Fruit fly (Drosophila melanogaster) whole organism, embryonic: ENCODE data around the gene CG4267.
A peak's percentile ranks its signal among the peaks of the same experiment; 100 is the strongest.

Experiments used
- ATbp ChIP-seq: fragments of 200-800 bp; sonication (Bioruptor generic); optimal IDR thresholded peaks from 2 replicates; lab custom pipeline; 2017; ENCODE audit warnings: missing biosample characterization, mild to moderate bottlenecking, missing genetic modification characterization, missing genetic modification reagents
- Aef1 ChIP-seq: fragments of 200-800 bp; sonication (Bioruptor generic); IDR thresholded peaks from 3 replicates; pipeline ENCODE4 v1.3.6; 2022; ENCODE audit warnings: missing biosample characterization, missing genetic modification characterization
- Atf3 ChIP-seq: fragments of 200-800 bp; sonication (Bioruptor generic); optimal IDR thresholded peaks from 3 replicates; lab custom pipeline; 2016; ENCODE audit warnings: missing biosample characterization, missing genetic modification characterization
- B-H1 ChIP-seq: fragments of 200-800 bp; sonication (Bioruptor generic); IDR thresholded peaks from 3 replicates; pipeline ENCODE4 v1.3.6; 2022; ENCODE audit warnings: missing biosample characterization, missing genetic modification characterization
- Bdp1 ChIP-seq: fragments of 200-800 bp; sonication (Bioruptor generic); optimal IDR thresholded peaks from 3 replicates; lab custom pipeline; 2016; ENCODE audit warnings: missing biosample characterization, missing genetic modification characterization
- Bgb ChIP-seq: fragments of 200-800 bp; sonication (Bioruptor generic); IDR thresholded peaks from 2 replicates; pipeline ENCODE4 v1.3.6; 2022; ENCODE audit warnings: missing biosample characterization, missing genetic modification characterization; ENCODE audit not compliant: partially characterized antibody
- CG13424 ChIP-seq: fragments of 200-800 bp; sonication (Bioruptor generic); optimal IDR thresholded peaks from 2 replicates; lab custom pipeline; 2019; ENCODE audit warnings: missing biosample characterization, mild to moderate bottlenecking, missing genetic modification characterization, moderate library complexity
- CG15011 ChIP-seq: fragments of 200-800 bp; sonication (Bioruptor generic); optimal IDR thresholded peaks from 3 replicates; lab custom pipeline; 2018; ENCODE audit warnings: missing biosample characterization, mild to moderate bottlenecking, missing genetic modification characterization
- CG1602 ChIP-seq: fragments of 200-800 bp; sonication (Bioruptor generic); optimal IDR thresholded peaks from 3 replicates; lab custom pipeline; 2016; ENCODE audit warnings: missing biosample characterization, missing genetic modification characterization
- CG17359 ChIP-seq: fragments of 200-800 bp; sonication (Bioruptor generic); optimal IDR thresholded peaks from 3 replicates; lab custom pipeline; 2018; ENCODE audit warnings: missing biosample characterization, mild to moderate bottlenecking, missing genetic modification characterization, moderate library complexity
- CG18619 ChIP-seq: fragments of 200-800 bp; sonication (Bioruptor generic); optimal IDR thresholded peaks from 3 replicates; lab custom pipeline; 2017; ENCODE audit warnings: missing biosample characterization, mild to moderate bottlenecking, missing genetic modification characterization
- CG18764 ChIP-seq: fragments of 200-800 bp; sonication (Bioruptor generic); optimal IDR thresholded peaks from 3 replicates; lab custom pipeline; 2016; ENCODE audit warnings: missing biosample characterization, missing genetic modification characterization
- CG30431 ChIP-seq: fragments of 200-800 bp; sonication (Bioruptor generic); optimal IDR thresholded peaks from 2 replicates; lab custom pipeline; 2017; ENCODE audit warnings: missing biosample characterization, missing genetic modification characterization
- CG33557 ChIP-seq: fragments of 200-800 bp; sonication (Bioruptor generic); optimal IDR thresholded peaks from 2 replicates; lab custom pipeline; 2019; ENCODE audit warnings: missing biosample characterization, mild to moderate bottlenecking, missing genetic modification characterization, moderate library complexity
- CG42726 ChIP-seq: fragments of 200-800 bp; sonication (Bioruptor generic); IDR thresholded peaks from 2 replicates; pipeline ENCODE4 v1.3.6; 2022; ENCODE audit warnings: missing biosample characterization, missing genetic modification characterization; ENCODE audit not compliant: partially characterized antibody
- CG43689 ChIP-seq: fragments of 200-800 bp; sonication (Bioruptor generic); IDR thresholded peaks from 2 replicates; pipeline ENCODE4 v1.3.6; 2022; ENCODE audit warnings: missing biosample characterization, missing genetic modification characterization
- CG5953 ChIP-seq: fragments of 200-800 bp; sonication (Bioruptor generic); IDR thresholded peaks from 2 replicates; pipeline ENCODE4 v1.3.6; 2022; ENCODE audit warnings: missing biosample characterization, missing genetic modification characterization
- CG6272 ChIP-seq: fragments of 200-800 bp; sonication (Bioruptor generic); IDR thresholded peaks from 2 replicates; pipeline ENCODE4 v1.3.6; 2022; ENCODE audit warnings: missing biosample characterization, missing genetic modification characterization
- CG7556 ChIP-seq: fragments of 200-800 bp; sonication (Bioruptor generic); optimal IDR thresholded peaks from 2 replicates; lab custom pipeline; 2017; ENCODE audit warnings: missing biosample characterization, mild to moderate bottlenecking, missing genetic modification characterization
- Camta ChIP-seq: fragments of 200-800 bp; sonication (Bioruptor generic); optimal IDR thresholded peaks from 2 replicates; lab custom pipeline; 2016; ENCODE audit warnings: missing biosample characterization, missing genetic modification characterization
- D ChIP-seq, 2 experiments: fragments of 200-800 bp in 1 of 2; fragments of >200 bp in 1 of 2; sonication (Bioruptor generic) in 1 of 2; optimal IDR thresholded peaks; 2 replicates in 1 of 2; 3 replicates in 1 of 2; lab custom pipeline; 2017; ENCODE audit warnings: mild to moderate bottlenecking in 1 of 2, missing biosample characterization in 1 of 2, missing genetic modification characterization in 1 of 2, missing genetic modification reagents in 1 of 2
- Dad ChIP-seq: fragments of 200-800 bp; sonication (Bioruptor generic); optimal IDR thresholded peaks from 3 replicates; lab custom pipeline; 2016; ENCODE audit warnings: missing biosample characterization, missing genetic modification characterization
- Dll ChIP-seq: fragments of 200-800 bp; sonication (Bioruptor generic); IDR thresholded peaks from 4 replicates; pipeline ENCODE4 v1.3.6; 2022; ENCODE audit warnings: missing biosample characterization, missing genetic modification characterization; ENCODE audit not compliant: partially characterized antibody
- GATAe ChIP-seq: fragments of 200-800 bp; sonication (Bioruptor generic); conservative IDR thresholded peaks from 2 replicates; pipeline ENCODE4 v1.3.6; 2022; ENCODE audit warnings: missing biosample characterization, missing genetic modification characterization
- Hmx ChIP-seq: fragments of 200-800 bp; sonication (Bioruptor generic); optimal IDR thresholded peaks from 2 replicates; lab custom pipeline; 2016; ENCODE audit warnings: missing biosample characterization, missing genetic modification characterization
- MBD-R2 ChIP-seq: fragments of 200-800 bp; sonication (Bioruptor generic); IDR thresholded peaks from 2 replicates; pipeline ENCODE4 v1.3.6; 2022; ENCODE audit warnings: missing biosample characterization, missing genetic modification characterization
- Nf-YB ChIP-seq: fragments of 200-800 bp; sonication (Bioruptor generic); optimal IDR thresholded peaks from 3 replicates; lab custom pipeline; 2019; ENCODE audit warnings: missing biosample characterization, mild to moderate bottlenecking, missing genetic modification characterization, moderate library complexity
- Opbp ChIP-seq: fragments of 200-800 bp; sonication (Bioruptor generic); IDR thresholded peaks from 3 replicates; pipeline ENCODE4 v1.3.6; 2022; ENCODE audit warnings: missing biosample characterization, missing genetic modification characterization; ENCODE audit not compliant: partially characterized antibody
- Ravus ChIP-seq: fragments of 200-800 bp; sonication (Bioruptor generic); IDR thresholded peaks from 2 replicates; pipeline ENCODE4 v1.3.6; 2022; ENCODE audit warnings: missing biosample characterization, missing genetic modification characterization
- Vsx1 ChIP-seq: fragments of 200-800 bp; sonication (Bioruptor generic); optimal IDR thresholded peaks from 2 replicates; lab custom pipeline; 2017; ENCODE audit warnings: missing biosample characterization, mild to moderate bottlenecking, missing genetic modification characterization, missing genetic modification reagents
- Xrp1 ChIP-seq: fragments of 200-800 bp; sonication (Bioruptor generic); IDR thresholded peaks from 2 replicates; pipeline ENCODE4 v1.3.6; 2022; ENCODE audit warnings: missing biosample characterization, missing genetic modification characterization
- YL-1 ChIP-seq: fragments of 200-800 bp; sonication (Bioruptor generic); optimal IDR thresholded peaks from 3 replicates; lab custom pipeline; 2017; ENCODE audit warnings: missing biosample characterization, mild to moderate bottlenecking, missing genetic modification characterization
- ac ChIP-seq: fragments of 200-800 bp; sonication (Bioruptor generic); optimal IDR thresholded peaks from 3 replicates; lab custom pipeline; 2017; ENCODE audit warnings: missing biosample characterization, mild to moderate bottlenecking, missing genetic modification characterization
- ase ChIP-seq: fragments of 200-800 bp; sonication (Bioruptor generic); IDR thresholded peaks from 3 replicates; pipeline ENCODE4 v1.3.6; 2022; ENCODE audit warnings: missing biosample characterization, missing genetic modification characterization
- az2 ChIP-seq: fragments of 200-800 bp; sonication (Bioruptor generic); optimal IDR thresholded peaks from 3 replicates; lab custom pipeline; 2016; ENCODE audit warnings: missing biosample characterization, missing genetic modification characterization
- bab2 ChIP-seq: fragments of 200-800 bp; sonication (Bioruptor generic); optimal IDR thresholded peaks from 2 replicates; lab custom pipeline; 2016; ENCODE audit warnings: missing biosample characterization, missing genetic modification characterization
- br ChIP-seq: fragments of >200 bp; optimal IDR thresholded peaks from 2 replicates; lab custom pipeline; 2017
- chn ChIP-seq: fragments of 200-800 bp; sonication (Bioruptor generic); optimal IDR thresholded peaks from 2 replicates; lab custom pipeline; 2016; ENCODE audit warnings: missing biosample characterization, missing genetic modification characterization
- eve ChIP-seq, 2 experiments: fragments of >200 bp; optimal IDR thresholded peaks; 2 replicates each; lab custom pipeline; 2017; ENCODE audit warnings: missing biosample characterization in 2 of 2, missing genetic modification characterization in 2 of 2
- gsb ChIP-seq: fragments of 200-800 bp; sonication (Bioruptor generic); IDR thresholded peaks from 2 replicates; pipeline ENCODE4 v1.3.6; 2022; ENCODE audit warnings: missing biosample characterization, missing genetic modification characterization
- her ChIP-seq: fragments of 200-800 bp; sonication (Bioruptor generic); optimal IDR thresholded peaks from 2 replicates; lab custom pipeline; 2016; ENCODE audit warnings: missing biosample characterization, missing genetic modification characterization
- jumu ChIP-seq: fragments of 200-800 bp; sonication (Bioruptor generic); optimal IDR thresholded peaks from 3 replicates; lab custom pipeline; 2016; ENCODE audit warnings: missing biosample characterization, missing genetic modification characterization
- lmd ChIP-seq: fragments of 200-800 bp; sonication (Bioruptor generic); IDR thresholded peaks from 2 replicates; pipeline ENCODE4 v1.3.6; 2022; ENCODE audit warnings: missing biosample characterization, missing genetic modification characterization
- luna ChIP-seq: fragments of 200-800 bp; sonication (Bioruptor generic); optimal IDR thresholded peaks from 2 replicates; lab custom pipeline; 2016; ENCODE audit warnings: missing biosample characterization, missing genetic modification characterization
- mam ChIP-seq: fragments of 200-800 bp; sonication (Bioruptor generic); optimal IDR thresholded peaks from 3 replicates; lab custom pipeline; 2016; ENCODE audit warnings: missing biosample characterization, missing genetic modification characterization
- peb ChIP-seq: fragments of 200-800 bp; sonication (Bioruptor generic); IDR thresholded peaks from 2 replicates; pipeline ENCODE4 v1.3.6; 2022; ENCODE audit warnings: missing biosample characterization, missing genetic modification characterization
- row ChIP-seq: fragments of 200-800 bp; sonication (Bioruptor generic); IDR thresholded peaks from 3 replicates; pipeline ENCODE4 v1.3.6; 2022; ENCODE audit warnings: missing biosample characterization, missing genetic modification characterization
- sd ChIP-seq: fragments of 200-800 bp; sonication (Bioruptor generic); optimal IDR thresholded peaks from 3 replicates; lab custom pipeline; 2018; ENCODE audit warnings: missing biosample characterization, mild to moderate bottlenecking, missing genetic modification characterization, moderate library complexity
- shn ChIP-seq: fragments of 200-800 bp; sonication (Bioruptor generic); optimal IDR thresholded peaks from 3 replicates; lab custom pipeline; 2016; ENCODE audit warnings: missing biosample characterization, missing genetic modification characterization
- sim ChIP-seq: fragments of 200-800 bp; sonication (Bioruptor generic); IDR thresholded peaks from 2 replicates; pipeline ENCODE4 v1.3.6; 2022; ENCODE audit warnings: missing biosample characterization, missing genetic modification characterization
- sna ChIP-seq: fragments of 200-800 bp; sonication (Bioruptor generic); IDR thresholded peaks from 2 replicates; pipeline ENCODE4 v1.3.6; 2022; ENCODE audit warnings: missing biosample characterization, missing genetic modification characterization; ENCODE audit not compliant: partially characterized antibody
- wek ChIP-seq: fragments of 200-800 bp; sonication (Bioruptor generic); optimal IDR thresholded peaks from 3 replicates; lab custom pipeline; 2018; ENCODE audit warnings: missing biosample characterization, mild to moderate bottlenecking, missing genetic modification characterization, moderate library complexity
- yki ChIP-seq: fragments of >200 bp; optimal IDR thresholded peaks from 3 replicates; lab custom pipeline; 2018

Gene CG4267

DNA sequence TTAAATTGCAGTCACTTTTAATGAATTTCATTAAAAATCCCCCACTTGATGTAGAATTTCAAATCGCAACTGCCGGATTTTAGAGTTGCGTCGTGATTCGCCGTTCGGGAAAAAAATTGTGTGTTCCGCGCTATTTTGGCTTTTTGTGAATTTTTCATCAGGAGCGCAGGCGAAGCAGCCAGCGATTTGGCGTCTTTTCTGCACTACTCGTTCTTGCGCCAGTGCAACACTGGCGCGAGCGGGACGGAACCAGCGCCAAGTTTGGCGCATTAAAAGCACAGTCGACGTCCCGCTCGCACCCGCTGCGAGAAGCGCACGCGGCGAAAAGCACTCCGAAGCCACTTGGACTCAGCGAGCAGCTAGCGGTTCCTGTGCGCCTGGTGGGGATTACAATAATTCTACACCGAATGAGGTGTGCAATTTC is 48.8 kb upstream of the CG4267 start (continued):
- no peak for TF ChIP-seq az2
- TF ChIP-seq YL-1 (GFP tag; lab: Kevin White, UChicago) = peak; percentile 63
- TF ChIP-seq CG42726 = no peak
- no peak for TF ChIP-seq luna (GFP tag; lab: Kevin White, UChicago)
- no peak for TF ChIP-seq Opbp (GFP tag; lab: Robert Waterston, UW)
- TF ChIP-seq Nf-YB (GFP tag; lab: Kevin White, UChicago) = peak; percentile 73
- peak; percentile 14 for TF ChIP-seq CG17359 (tag; lab: Kevin White, UChicago)
- TF ChIP-seq GATAe (GFP tag; lab: Robert Waterston, UW) = no peak
- no peak for TF ChIP-seq gsb (GFP tag; lab: Robert Waterston, UW)
- no peak for TF ChIP-seq br (lab: Kevin White, UChicago)
- no peak for TF ChIP-seq row
- TF ChIP-seq CG30431 (GFP tag; lab: Kevin White, UChicago) = no peak
- no peak for TF ChIP-seq ase (GFP tag; lab: Robert Waterston, UW)
- peak; percentile 9 for TF ChIP-seq CG18619 (GFP tag; lab: Kevin White, UChicago)
- TF ChIP-seq ac (GFP tag; lab: Kevin White, UChicago) = no peak
- peak; percentile 24 for TF ChIP-seq shn
- TF ChIP-seq peb = no peak
- no peak for TF ChIP-seq CG18764
- peak; percentile 99 for TF ChIP-seq her (GFP tag; lab: Kevin White, UChicago)
- TF ChIP-seq Dad (GFP tag; lab: Kevin White, UChicago) = peak; percentile 47
- TF ChIP-seq lmd (GFP tag; lab: Robert Waterston, UW) = no peak
- TF ChIP-seq bab2 (GFP tag; lab: Kevin White, UChicago) = no peak
- no peak for TF ChIP-seq Atf3 (GFP tag; lab: Kevin White, UChicago)
- TF ChIP-seq MBD-R2 (GFP tag; lab: Robert Waterston, UW) = no peak
- TF ChIP-seq Dll (GFP tag; lab: Robert Waterston, UW) = no peak
- TF ChIP-seq wek (GFP tag; lab: Kevin White, UChicago) = peak; percentile 29
- TF ChIP-seq CG13424 (tag; lab: Kevin White, UChicago) = peak; percentile 5
- TF ChIP-seq CG1602 = no peak
- TF ChIP-seq CG5953 = no peak
- peak; percentile 92 for TF ChIP-seq sd (tag; lab: Kevin White, UChicago)
- TF ChIP-seq Bgb (GFP tag; lab: Robert Waterston, UW) = no peak
- no peak for TF ChIP-seq yki (lab: Kevin White, UChicago)
- TF ChIP-seq eve (GFP tag; optimal IDR thresholded peaks at IDR 0.05; lab: Kevin White, UChicago) = no peak
- peak; percentile 67 for TF ChIP-seq Vsx1 (GFP tag; lab: Kevin White, UChicago)
- TF ChIP-seq CG6272 (GFP tag; lab: Robert Waterston, UW) = peak; percentile 51
- no peak for TF ChIP-seq jumu (GFP tag; lab: Kevin White, UChicago)
- no peak for TF ChIP-seq B-H1 (GFP tag; lab: Robert Waterston, UW)
- TF ChIP-seq Bdp1 = peak; percentile 4
- no peak for TF ChIP-seq chn (GFP tag; lab: Kevin White, UChicago)
- TF ChIP-seq CG7556 (GFP tag; lab: Kevin White, UChicago) = no peak
- TF ChIP-seq Aef1 = no peak
- TF ChIP-seq CG33557 (GFP tag; lab: Kevin White, UChicago) = no peak
- TF ChIP-seq ATbp (GFP tag; lab: Kevin White, UChicago) = no peak
- peak; percentile 37 for TF ChIP-seq mam (GFP tag; lab: Kevin White, UChicago)
- no peak for TF ChIP-seq CG15011 (GFP tag; lab: Kevin White, UChicago)
- TF ChIP-seq Ravus (GFP tag; lab: Robert Waterston, UW) = no peak
- TF ChIP-seq Hmx (GFP tag; lab: Kevin White, UChicago) = no peak
- TF ChIP-seq D (optimal IDR thresholded peaks at IDR 0.05; lab: Kevin White, UChicago) = no peak
- no peak for TF ChIP-seq D (GFP tag; optimal IDR thresholded peaks at IDR 0.05; lab: Kevin White, UChicago)
- TF ChIP-seq sim (GFP tag; lab: Robert Waterston, UW) = no peak
- TF ChIP-seq CG43689 (GFP tag; lab: Robert Waterston, UW) = no peak
- TF ChIP-seq Camta (GFP tag; lab: Kevin White, UChicago) = no peak
- no peak for TF ChIP-seq Xrp1 (GFP tag; lab: Robert Waterston, UW)
- TF ChIP-seq sna (GFP tag; lab: Robert Waterston, UW) = no peak
